Fruit fly (Drosophila melanogaster): Measurements from ENCODE around the gene CG6168.

CG6168 gene

dm6 chr3L:11297595-11298370 lies 23.7 kb downstream of the CG6168 start (continued):
- TF ChIP-seq salr (GFP tag; optimal IDR thresholded peaks at IDR 0.05) (peak in 1 of 2 experiments; percentile 77), Gug (GFP tag; IDR thresholded peaks at IDR 0.05) (no peak)

dm6 chr3L:11296801-11297177 lies 24.7 kb downstream of the CG6168 start:
- TF ChIP-seq CG3032 (tag; optimal IDR thresholded peaks at IDR 0.05) (peak; percentile 58), dsx (GFP tag; optimal IDR thresholded peaks at IDR 0.05; ENCODE audit: poor library complexity, severe bottlenecking) (no peak), Lpt (GFP tag; optimal IDR thresholded peaks at IDR 0.05) (peak; percentile 74), CG4318 (GFP tag; optimal IDR thresholded peaks at IDR 0.05) (peak; percentile 55), CG8632 (GFP tag; optimal IDR thresholded peaks at IDR 0.05) (peak; percentile 76), Hr38 (GFP tag; optimal IDR thresholded peaks at IDR 0.05) (no peak), net (GFP tag; optimal IDR thresholded peaks at IDR 0.05) (peak; percentile 28), CG10669 (GFP tag; optimal IDR thresholded peaks at IDR 0.05) (peak; percentile 70), Smox (GFP tag; optimal IDR thresholded peaks at IDR 0.05) (peak; percentile 86), Ets96B (tag; optimal IDR thresholded peaks at IDR 0.05) (peak; percentile 71), Hr4 (GFP tag; optimal IDR thresholded peaks at IDR 0.05) (peak; percentile 68), spab (GFP tag; optimal IDR thresholded peaks at IDR 0.05) (peak; percentile 51), salr (GFP tag; optimal IDR thresholded peaks at IDR 0.05) (peak in 1 of 2 experiments; percentile 29), Sox102F (GFP tag; optimal IDR thresholded peaks at IDR 0.05) (peak; percentile 88), achi (GFP tag; optimal IDR thresholded peaks at IDR 0.05) (peak; percentile 74), Eip78C (GFP tag) (peak; percentile 97), Blimp-1 (GFP tag; optimal IDR thresholded peaks at IDR 0.05) (peak; percentile 75), CG32006 (GFP tag; optimal IDR thresholded peaks at IDR 0.05) (peak; percentile 63), Sox15 (GFP tag; optimal IDR thresholded peaks at IDR 0.05) (peak; percentile 74), CG15336 (GFP tag; IDR thresholded peaks at IDR 0.05) (peak; percentile 80), CG31627 (GFP tag; optimal IDR thresholded peaks at IDR 0.05) (peak; percentile 92), CG34406 (GFP tag; optimal IDR thresholded peaks at IDR 0.05) (peak; percentile 78), ss (GFP tag; optimal IDR thresholded peaks at IDR 0.05) (peak in 1 of 2 experiments; percentile 28), svp (GFP tag) (peak; percentile 94), OdsH (GFP tag; optimal IDR thresholded peaks at IDR 0.05) (peak; percentile 86), CG1621 (tag; optimal IDR thresholded peaks at IDR 0.05) (no peak), CG8119 (GFP tag; IDR thresholded peaks at IDR 0.05) (peak; percentile 81), dac (GFP tag; optimal IDR thresholded peaks at IDR 0.05) (no peak), CG6163 (GFP tag; IDR thresholded peaks at IDR 0.05) (peak; percentile 49), CG9139 (GFP tag; optimal IDR thresholded peaks at IDR 0.05) (peak; percentile 14), Eip75B (GFP tag; optimal IDR thresholded peaks at IDR 0.05) (peak; percentile 86), fd85E (GFP tag; optimal IDR thresholded peaks at IDR 0.05) (peak; percentile 36), CG3919 (GFP tag; optimal IDR thresholded peaks at IDR 0.05) (peak; percentile 87), Gug (GFP tag; IDR thresholded peaks at IDR 0.05) (peak; percentile 72), CG16779 (tag; optimal IDR thresholded peaks at IDR 0.05) (no peak), Eip93F (GFP tag; optimal IDR thresholded peaks at IDR 0.05) (peak; percentile 81), Sox14 (GFP tag; optimal IDR thresholded peaks at IDR 0.05) (peak; percentile 88), CG7368 (GFP tag; optimal IDR thresholded peaks at IDR 0.05) (peak; percentile 71), fkh (GFP tag; optimal IDR thresholded peaks at IDR 0.05) (no peak), CG6276 (GFP tag; optimal IDR thresholded peaks at IDR 0.05) (peak; percentile 76), Hr39 (GFP tag; optimal IDR thresholded peaks at IDR 0.05) (peak; percentile 90), cyc (GFP tag; optimal IDR thresholded peaks at IDR 0.05) (peak; percentile 93), Met (GFP tag; optimal IDR thresholded peaks at IDR 0.05) (peak; percentile 92), CG11294 (GFP tag; IDR thresholded peaks at IDR 0.05) (peak; percentile 74), CG11762 (GFP tag; optimal IDR thresholded peaks at IDR 0.05; ENCODE audit: insufficient read depth) (peak; percentile 89), pdm3 (GFP tag; optimal IDR thresholded peaks at IDR 0.05) (peak; percentile 85), acj6 (GFP tag; optimal IDR thresholded peaks at IDR 0.05) (peak; percentile 82), CG11902 (GFP tag; optimal IDR thresholded peaks at IDR 0.05) (peak; percentile 91)
